Fruit fly (Drosophila melanogaster) whole organism, embryonic: Measurements from ENCODE around the gene cactin.

Source experiments
- Adf1 ChIP-seq: fragments of 200-800 bp; sonication (Bioruptor generic); IDR thresholded peaks from 2 replicates; pipeline ENCODE4 v1.3.6; 2022; ENCODE audit warnings: missing biosample characterization, missing genetic modification characterization
- CG10209 ChIP-seq: fragments of 200-800 bp; sonication (Bioruptor generic); optimal IDR thresholded peaks from 3 replicates; lab custom pipeline; 2017; ENCODE audit warnings: missing biosample characterization, mild to moderate bottlenecking, missing genetic modification characterization, missing genetic modification reagents
- CG10321 ChIP-seq: fragments of 200-800 bp; sonication (Bioruptor generic); IDR thresholded peaks from 2 replicates; pipeline ENCODE4 v1.3.6; 2022; ENCODE audit warnings: missing biosample characterization, missing genetic modification characterization
- CG11085 ChIP-seq: fragments of 200-800 bp; sonication (Bioruptor generic); IDR thresholded peaks from 2 replicates; pipeline ENCODE4 v1.3.6; 2022; ENCODE audit warnings: missing biosample characterization, missing genetic modification characterization
- CG12155 ChIP-seq: fragments of 200-800 bp; sonication (Bioruptor generic); optimal IDR thresholded peaks from 3 replicates; lab custom pipeline; 2016; ENCODE audit warnings: missing biosample characterization, missing genetic modification characterization
- CG1529 ChIP-seq: fragments of 200-800 bp; sonication (Bioruptor generic); optimal IDR thresholded peaks from 3 replicates; lab custom pipeline; 2018; ENCODE audit warnings: missing biosample characterization, missing genetic modification characterization
- CG17186 ChIP-seq: fragments of 200-800 bp; sonication (Bioruptor generic); optimal IDR thresholded peaks from 3 replicates; lab custom pipeline; 2017; ENCODE audit warnings: missing biosample characterization, missing genetic modification reagents, missing genetic modification characterization
- CG1792 ChIP-seq: fragments of 200-800 bp; sonication (Bioruptor generic); optimal IDR thresholded peaks from 2 replicates; lab custom pipeline; 2016; ENCODE audit warnings: missing biosample characterization, missing genetic modification characterization
- CG2678 ChIP-seq: fragments of 200-800 bp; sonication (Bioruptor generic); optimal IDR thresholded peaks from 3 replicates; lab custom pipeline; 2019; ENCODE audit warnings: missing biosample characterization, mild to moderate bottlenecking, missing genetic modification characterization, moderate library complexity
- CG43689 ChIP-seq: fragments of 200-800 bp; sonication (Bioruptor generic); IDR thresholded peaks from 2 replicates; pipeline ENCODE4 v1.3.6; 2022; ENCODE audit warnings: missing biosample characterization, missing genetic modification characterization
- CG5180 ChIP-seq: fragments of 200-800 bp; sonication (Bioruptor generic); optimal IDR thresholded peaks from 3 replicates; lab custom pipeline; 2017; ENCODE audit warnings: missing biosample characterization, missing genetic modification characterization, mild to moderate bottlenecking, moderate library complexity, missing genetic modification reagents
- CG8290 ChIP-seq, 3 experiments: fragments of 200-800 bp; sonication (Bioruptor generic); optimal IDR thresholded peaks; 2 replicates each; lab custom pipeline; 2016 to 2019; ENCODE audit warnings: missing biosample characterization in 3 of 3, missing genetic modification characterization in 3 of 3, mild to moderate bottlenecking in 2 of 3, moderate library complexity in 1 of 3
- CG9215 ChIP-seq: fragments of 200-800 bp; sonication (Bioruptor generic); IDR thresholded peaks from 2 replicates; pipeline ENCODE4 v1.3.6; 2022; ENCODE audit warnings: missing biosample characterization, missing genetic modification characterization
- CG9932 ChIP-seq: fragments of 200-800 bp; sonication (Bioruptor generic); IDR thresholded peaks from 2 replicates; pipeline ENCODE4 v1.3.6; 2022; ENCODE audit warnings: missing biosample characterization, missing genetic modification characterization
- Chrac-16 ChIP-seq: fragments of 200-800 bp; sonication (Bioruptor generic); optimal IDR thresholded peaks from 3 replicates; lab custom pipeline; 2016; ENCODE audit warnings: missing biosample characterization, missing genetic modification characterization
- D19A ChIP-seq: fragments of 200-800 bp; optimal IDR thresholded peaks from 3 replicates; lab custom pipeline; 2019; ENCODE audit warnings: missing biosample characterization, mild to moderate bottlenecking, missing genetic modification characterization, moderate library complexity
- Dbx ChIP-seq: fragments of 200-800 bp; sonication (Bioruptor generic); IDR thresholded peaks from 3 replicates; pipeline ENCODE4 v1.3.6; 2022; ENCODE audit warnings: missing biosample characterization, missing genetic modification characterization
- Deaf1 ChIP-seq: fragments of 200-800 bp; optimal IDR thresholded peaks from 3 replicates; lab custom pipeline; 2019; ENCODE audit warnings: missing biosample characterization, mild to moderate bottlenecking, missing genetic modification characterization, moderate library complexity
- Dip3 ChIP-seq: fragments of 200-800 bp; sonication (Bioruptor generic); optimal IDR thresholded peaks from 3 replicates; lab custom pipeline; 2016; ENCODE audit warnings: missing biosample characterization, missing genetic modification characterization
- Dll ChIP-seq: fragments of 200-800 bp; sonication (Bioruptor generic); IDR thresholded peaks from 4 replicates; pipeline ENCODE4 v1.3.6; 2022; ENCODE audit warnings: missing biosample characterization, missing genetic modification characterization; ENCODE audit not compliant: partially characterized antibody
- Dp ChIP-seq: fragments of 200-800 bp; sonication (Bioruptor generic); optimal IDR thresholded peaks from 2 replicates; lab custom pipeline; 2018; ENCODE audit warnings: missing biosample characterization, mild to moderate bottlenecking, missing genetic modification characterization, moderate library complexity
- H2.0 ChIP-seq: fragments of 200-800 bp; sonication (Bioruptor generic); IDR thresholded peaks from 2 replicates; pipeline ENCODE4 v1.3.6; 2022; ENCODE audit warnings: missing biosample characterization, missing genetic modification characterization
- Hand ChIP-seq: fragments of 200-800 bp; sonication (Bioruptor generic); optimal IDR thresholded peaks from 2 replicates; lab custom pipeline; 2017; ENCODE audit warnings: mild to moderate bottlenecking, missing biosample characterization, missing genetic modification reagents, missing genetic modification characterization
- Hey ChIP-seq: fragments of 200-800 bp; sonication (Bioruptor generic); optimal IDR thresholded peaks from 3 replicates; lab custom pipeline; 2018; ENCODE audit warnings: missing biosample characterization, mild to moderate bottlenecking, missing genetic modification characterization
- Hr39 ChIP-seq: fragments of >200 bp; optimal IDR thresholded peaks from 2 replicates; lab custom pipeline; 2017
- Hr51 ChIP-seq, 2 experiments: fragments of 200-800 bp; sonication (Bioruptor generic); optimal IDR thresholded peaks; 2 replicates in 1 of 2; 3 replicates in 1 of 2; lab custom pipeline; 2016 to 2018; ENCODE audit warnings: missing biosample characterization in 2 of 2, missing genetic modification characterization in 2 of 2, mild to moderate bottlenecking in 1 of 2, moderate library complexity in 1 of 2
- Hr78 ChIP-seq, 2 experiments: fragments of 200-800 bp in 1 of 2; fragments of >200 bp in 1 of 2; sonication (Bioruptor generic) in 1 of 2; optimal IDR thresholded peaks; 2 replicates each; lab custom pipeline; 2017 to 2019; ENCODE audit warnings: missing biosample characterization in 2 of 2, missing genetic modification characterization in 2 of 2, mild to moderate bottlenecking in 1 of 2, moderate library complexity in 1 of 2
- Jarid2 ChIP-seq: fragments of 200-800 bp; sonication (Bioruptor generic); optimal IDR thresholded peaks from 3 replicates; lab custom pipeline; 2017; ENCODE audit warnings: mild to moderate bottlenecking, missing biosample characterization, missing genetic modification reagents, missing genetic modification characterization
- NfI ChIP-seq: fragments of 200-800 bp; sonication (Bioruptor generic); optimal IDR thresholded peaks from 3 replicates; lab custom pipeline; 2018; ENCODE audit warnings: missing biosample characterization, mild to moderate bottlenecking, missing genetic modification characterization, moderate library complexity
- Tbp ChIP-seq: fragments of >200 bp; optimal IDR thresholded peaks from 2 replicates; lab custom pipeline; 2018; ENCODE audit warnings: missing biosample characterization, missing genetic modification characterization
- ab ChIP-seq: fragments of 200-800 bp; sonication (Bioruptor generic); optimal IDR thresholded peaks from 2 replicates; lab custom pipeline; 2016; ENCODE audit warnings: missing biosample characterization, missing genetic modification characterization
- abd-A ChIP-seq: fragments of 200-800 bp; sonication (Bioruptor generic); optimal IDR thresholded peaks from 3 replicates; lab custom pipeline; 2019; ENCODE audit warnings: missing biosample characterization, mild to moderate bottlenecking, missing genetic modification characterization, moderate library complexity
- bcd ChIP-seq: fragments of 200-800 bp; sonication (Bioruptor generic); optimal IDR thresholded peaks from 2 replicates; lab custom pipeline; 2017; ENCODE audit warnings: missing biosample characterization, mild to moderate bottlenecking, missing genetic modification characterization
- da ChIP-seq: fragments of 200-800 bp; sonication (Bioruptor generic); optimal IDR thresholded peaks from 2 replicates; lab custom pipeline; 2016; ENCODE audit warnings: missing biosample characterization, missing genetic modification characterization
- disco-r ChIP-seq: fragments of 200-800 bp; sonication (Bioruptor generic); optimal IDR thresholded peaks from 2 replicates; lab custom pipeline; 2016; ENCODE audit warnings: missing biosample characterization, missing genetic modification characterization
- dm ChIP-seq: fragments of 200-800 bp; sonication (Bioruptor generic); optimal IDR thresholded peaks from 3 replicates; lab custom pipeline; 2016; ENCODE audit warnings: missing biosample characterization, missing genetic modification characterization
- ewg ChIP-seq: fragments of 200-800 bp; sonication (Bioruptor generic); optimal IDR thresholded peaks from 3 replicates; lab custom pipeline; 2017; ENCODE audit warnings: mild to moderate bottlenecking, missing biosample characterization, missing genetic modification reagents, missing genetic modification characterization
- fd3F ChIP-seq: fragments of 200-800 bp; sonication (Bioruptor generic); optimal IDR thresholded peaks from 2 replicates; lab custom pipeline; 2018; ENCODE audit warnings: missing biosample characterization, mild to moderate bottlenecking, missing genetic modification characterization, moderate library complexity
- lov ChIP-seq, 2 experiments: fragments of 200-800 bp in 1 of 2; fragments of >200 bp in 1 of 2; sonication (Bioruptor generic) in 1 of 2; IDR thresholded peaks in 1 of 2; optimal IDR thresholded peaks in 1 of 2; 2 replicates in 1 of 2; 3 replicates in 1 of 2; pipeline versions ENCODE4 v1.3.6 to Lab custom; 2017 to 2022; ENCODE audit warnings: missing biosample characterization in 1 of 2, missing genetic modification characterization in 1 of 2
- odd ChIP-seq: fragments of 200-800 bp; sonication (Bioruptor generic); optimal IDR thresholded peaks from 2 replicates; lab custom pipeline; 2017; ENCODE audit warnings: missing biosample characterization, mild to moderate bottlenecking, missing genetic modification characterization
- p53 ChIP-seq: fragments of 200-800 bp; sonication (Bioruptor generic); optimal IDR thresholded peaks from 2 replicates; lab custom pipeline; 2016; ENCODE audit warnings: missing biosample characterization, missing genetic modification characterization
- phol ChIP-seq: fragments of 200-800 bp; sonication (Bioruptor generic); optimal IDR thresholded peaks from 3 replicates; lab custom pipeline; 2018; ENCODE audit warnings: missing biosample characterization, mild to moderate bottlenecking, missing genetic modification characterization, moderate library complexity
- ro ChIP-seq: fragments of 200-800 bp; sonication (Bioruptor generic); IDR thresholded peaks from 2 replicates; pipeline ENCODE4 v1.3.6; 2022; ENCODE audit warnings: missing biosample characterization, missing genetic modification characterization
- run ChIP-seq: fragments of 200-800 bp; sonication (Bioruptor generic); optimal IDR thresholded peaks from 3 replicates; lab custom pipeline; 2018; ENCODE audit warnings: missing biosample characterization, mild to moderate bottlenecking, missing genetic modification characterization
- schlank ChIP-seq: fragments of 200-800 bp; sonication (Bioruptor generic); optimal IDR thresholded peaks from 2 replicates; lab custom pipeline; 2018; ENCODE audit warnings: missing biosample characterization, mild to moderate bottlenecking, missing genetic modification characterization
- stwl ChIP-seq: fragments of 200-800 bp; sonication (Bioruptor generic); optimal IDR thresholded peaks from 3 replicates; lab custom pipeline; 2018; ENCODE audit warnings: missing biosample characterization, mild to moderate bottlenecking, missing genetic modification characterization, moderate library complexity
- ttk ChIP-seq: fragments of 200-800 bp; sonication (Bioruptor generic); IDR thresholded peaks from 2 replicates; pipeline ENCODE4 v2.1.2; 2022; ENCODE audit warnings: missing biosample characterization, missing genetic modification characterization
- vvl ChIP-seq: fragments of 200-800 bp; sonication (Bioruptor generic); IDR thresholded peaks from 2 replicates; pipeline ENCODE4 v1.3.6; 2022; ENCODE audit warnings: missing biosample characterization, missing genetic modification characterization
- wor ChIP-seq: fragments of 200-800 bp; sonication (Bioruptor generic); IDR thresholded peaks from 2 replicates; pipeline ENCODE4 v1.3.6; 2022; ENCODE audit warnings: missing biosample characterization, missing genetic modification characterization
- yki ChIP-seq: fragments of >200 bp; optimal IDR thresholded peaks from 3 replicates; lab custom pipeline; 2018

The cactin gene

dm6 chrX:20447865-20448584, 24.2 kb downstream of the cactin start (continued):
- TF ChIP-seq CG12155 (GFP tag; lab: Kevin White, UChicago): no peak
- peak in 1 of 2 experiments; percentile 26 for TF ChIP-seq Hr51 (GFP tag; optimal IDR thresholded peaks at IDR 0.05; lab: Kevin White, UChicago)
- TF ChIP-seq ewg (GFP tag; lab: Kevin White, UChicago): peak; percentile 64
- no peak for TF ChIP-seq CG8290 (GFP tag; optimal IDR thresholded peaks at IDR 0.05; lab: Kevin White, UChicago)
- no peak for TF ChIP-seq CG8290 (tag; optimal IDR thresholded peaks at IDR 0.05; lab: Kevin White, UChicago)
- TF ChIP-seq run: no peak
- no peak for TF ChIP-seq Dp
- TF ChIP-seq CG10321: no peak
- no peak for TF ChIP-seq Dll (GFP tag; lab: Robert Waterston, UW)
- TF ChIP-seq p53 (GFP tag; lab: Kevin White, UChicago): no peak
- TF ChIP-seq fd3F (GFP tag; lab: Kevin White, UChicago): no peak
- no peak for TF ChIP-seq H2.0 (GFP tag; lab: Robert Waterston, UW)
- peak; percentile 44 for TF ChIP-seq abd-A (tag; lab: Kevin White, UChicago)
- 0 out of 2 replicates have a peak, but pooled peaks have one; percentile 17 for TF ChIP-seq CG9215 (GFP tag; lab: Robert Waterston, UW)
- no peak for TF ChIP-seq schlank (tag; lab: Kevin White, UChicago)
- TF ChIP-seq phol: peak; percentile 0
- TF ChIP-seq Deaf1 (tag; lab: Kevin White, UChicago): peak; percentile 51
- TF ChIP-seq odd (GFP tag; lab: Kevin White, UChicago): no peak
- no peak for TF ChIP-seq Hey (tag; lab: Kevin White, UChicago)
- no peak for TF ChIP-seq Hr39 (lab: Kevin White, UChicago)
- no peak for TF ChIP-seq CG10209 (GFP tag; lab: Kevin White, UChicago)
- TF ChIP-seq lov (optimal IDR thresholded peaks at IDR 0.05; lab: Kevin White, UChicago): no peak
- TF ChIP-seq lov (GFP tag; IDR thresholded peaks at IDR 0.05; lab: Robert Waterston, UW): no peak
- TF ChIP-seq yki (lab: Kevin White, UChicago): no peak
- peak; percentile 15 for TF ChIP-seq NfI
- no peak for TF ChIP-seq CG43689
- TF ChIP-seq stwl: no peak
- TF ChIP-seq CG1529: no peak
- TF ChIP-seq Jarid2 (GFP tag; lab: Kevin White, UChicago): no peak
- TF ChIP-seq CG11085: no peak
- TF ChIP-seq Chrac-16 (GFP tag; lab: Kevin White, UChicago): no peak
- no peak for TF ChIP-seq Dip3 (GFP tag; lab: Kevin White, UChicago)
- TF ChIP-seq ab: no peak
- TF ChIP-seq CG2678 (tag; lab: Kevin White, UChicago): peak; percentile 57
- TF ChIP-seq dm (GFP tag; lab: Kevin White, UChicago): no peak
- TF ChIP-seq disco-r (GFP tag; lab: Kevin White, UChicago): no peak
- TF ChIP-seq Hand (GFP tag; lab: Kevin White, UChicago): peak; percentile 49
- TF ChIP-seq da (GFP tag; lab: Kevin White, UChicago): no peak
- TF ChIP-seq ro (GFP tag; lab: Robert Waterston, UW): no peak
- TF ChIP-seq Hr78 (GFP tag; optimal IDR thresholded peaks at IDR 0.05; lab: Kevin White, UChicago): no peak
- TF ChIP-seq Adf1 (GFP tag; lab: Robert Waterston, UW): peak; percentile 16; the same call in 1 of the 2 replicates
- TF ChIP-seq CG1792 (GFP tag; lab: Kevin White, UChicago): no peak
- no peak for TF ChIP-seq vvl (GFP tag; lab: Robert Waterston, UW)
- TF ChIP-seq D19A (tag; lab: Kevin White, UChicago): no peak
- TF ChIP-seq CG17186 (GFP tag; lab: Kevin White, UChicago): no peak
- no peak for TF ChIP-seq CG5180 (GFP tag; lab: Kevin White, UChicago)
- TF ChIP-seq Dbx (GFP tag; lab: Robert Waterston, UW): no peak
- no peak for TF ChIP-seq CG9932 (GFP tag; lab: Robert Waterston, UW)
- no peak for TF ChIP-seq Tbp (GFP tag; lab: Kevin White, UChicago)
- no peak for TF ChIP-seq wor (GFP tag; lab: Robert Waterston, UW)
- no peak for TF ChIP-seq ttk (GFP tag; lab: Robert Waterston, UW)
- TF ChIP-seq bcd (GFP tag; lab: Kevin White, UChicago): no peak
